Worm (Caenorhabditis elegans): Measurements from ENCODE around the gene nhr-155.

DNA sequence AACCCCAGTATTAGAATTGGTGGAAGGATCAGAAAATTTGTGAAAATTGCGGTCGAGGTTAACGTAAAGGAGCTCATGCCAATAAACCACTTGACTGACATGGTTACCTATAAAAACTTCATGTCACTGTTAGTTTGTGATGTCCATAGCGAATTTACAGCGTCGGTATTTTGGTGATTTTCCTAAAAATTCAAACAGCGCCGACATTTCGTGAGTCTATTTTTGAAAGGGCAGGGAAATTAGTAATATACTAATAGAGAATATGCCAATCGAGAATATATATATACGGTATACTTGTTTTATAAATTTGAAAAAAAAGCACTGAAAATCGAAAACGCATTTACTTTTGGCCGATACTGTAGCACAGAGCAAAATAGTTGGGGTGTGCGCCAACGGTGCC lies 16.8 kb downstream of the nhr-155 start, which contains the start of gene srx-8:
- no peak for TF ChIP-seq elt-3 (tag; optimal IDR thresholded peaks at IDR 0.05)
- TF ChIP-seq pha-4 (tag; optimal IDR thresholded peaks at IDR 0.05): no peak
- no peak for TF ChIP-seq lsy-2 (tag; optimal IDR thresholded peaks at IDR 0.05)
- TF ChIP-seq blmp-1 (tag; optimal IDR thresholded peaks at IDR 0.05): no peak
- TF ChIP-seq snpc-4 (tag; optimal IDR thresholded peaks at IDR 0.05): no peak
- no peak for TF ChIP-seq unc-62 (GFP tag; optimal IDR thresholded peaks at IDR 0.05)
- no peak for TF ChIP-seq sptf-1 (tag; optimal IDR thresholded peaks at IDR 0.05)
- no peak for TF ChIP-seq ztf-11 (tag; optimal IDR thresholded peaks at IDR 0.05)
- no peak for TF ChIP-seq mep-1 (tag; optimal IDR thresholded peaks at IDR 0.05)

Measured in whole organism, mixed stage, embryonic.